Fruit fly (Drosophila melanogaster) whole organism, adult: ENCODE results near the gene Gr98c.

Experiments used
- CG11617 ChIP-seq: fragments of 200-800 bp; sonication (Bioruptor generic); optimal IDR thresholded peaks from 2 replicates; lab custom pipeline; 2017; ENCODE audit warnings: mild to moderate bottlenecking, missing biosample characterization, missing genetic modification reagents, missing genetic modification characterization
- CG12768 ChIP-seq: fragments of 200-800 bp; sonication (Bioruptor generic); optimal IDR thresholded peaks from 2 replicates; lab custom pipeline; 2017; ENCODE audit warnings: missing biosample characterization, missing genetic modification characterization, mild to moderate bottlenecking, moderate library complexity, missing genetic modification reagents
- CG14711 ChIP-seq: fragments of 200-800 bp; sonication (Bioruptor generic); optimal IDR thresholded peaks from 2 replicates; lab custom pipeline; 2018; ENCODE audit warnings: missing biosample characterization, mild to moderate bottlenecking, missing genetic modification characterization, moderate library complexity
- CG1620 ChIP-seq: fragments of 200-800 bp; sonication (Bioruptor generic); optimal IDR thresholded peaks from 2 replicates; lab custom pipeline; 2016; ENCODE audit warnings: missing biosample characterization, missing genetic modification characterization
- CG33017 ChIP-seq: fragments of 200-800 bp; sonication (Bioruptor generic); optimal IDR thresholded peaks from 2 replicates; lab custom pipeline; 2018; ENCODE audit warnings: missing biosample characterization, mild to moderate bottlenecking, missing genetic modification characterization, moderate library complexity
- CG7045 ChIP-seq: fragments of 200-800 bp; sonication (Bioruptor generic); optimal IDR thresholded peaks from 2 replicates; lab custom pipeline; 2017; ENCODE audit warnings: missing biosample characterization, mild to moderate bottlenecking, missing genetic modification characterization
- CG7101 ChIP-seq: fragments of 200-800 bp; sonication (Bioruptor generic); optimal IDR thresholded peaks from 2 replicates; lab custom pipeline; 2018; ENCODE audit warnings: missing biosample characterization, mild to moderate bottlenecking, missing genetic modification characterization, moderate library complexity
- Crg-1 ChIP-seq: fragments of 200-800 bp; sonication (Bioruptor generic); optimal IDR thresholded peaks from 2 replicates; lab custom pipeline; 2016; ENCODE audit warnings: missing biosample characterization, missing genetic modification characterization
- Hr96 ChIP-seq: fragments of 200-800 bp; sonication (Bioruptor generic); optimal IDR thresholded peaks from 2 replicates; lab custom pipeline; 2016; ENCODE audit warnings: missing biosample characterization, missing genetic modification characterization
- Mnt ChIP-seq: fragments of 200-800 bp; sonication (Bioruptor generic); optimal IDR thresholded peaks from 2 replicates; lab custom pipeline; 2016; ENCODE audit warnings: missing biosample characterization, mild to moderate bottlenecking, missing genetic modification characterization
- cic ChIP-seq: fragments of 200-800 bp; sonication (Bioruptor generic); optimal IDR thresholded peaks from 2 replicates; lab custom pipeline; 2017; ENCODE audit warnings: missing biosample characterization, mild to moderate bottlenecking, missing genetic modification characterization, moderate library complexity
- cnc ChIP-seq, 2 experiments: fragments of >200 bp; optimal IDR thresholded peaks; 2 replicates each; lab custom pipeline; 2017
- kay ChIP-seq: fragments of 200-800 bp; sonication (Bioruptor generic); peaks from one replicate; lab custom pipeline; 2016; ENCODE audit warnings: missing biosample characterization, missing genetic modification characterization, borderline replicate concordance
- ovo ChIP-seq: fragments of 200-800 bp; sonication (Bioruptor generic); optimal IDR thresholded peaks from 2 replicates; lab custom pipeline; 2016; ENCODE audit warnings: missing biosample characterization, missing genetic modification characterization

dm6 chr3R:27533225-27533624 is 11.0 kb upstream of the Gr98c start:
- TF ChIP-seq CG1620 = no peak
- no peak for TF ChIP-seq cnc (optimal IDR thresholded peaks at IDR 0.05; lab: Kevin White, UChicago)
- TF ChIP-seq kay (GFP tag; lab: Kevin White, UChicago) = no peak
- TF ChIP-seq Crg-1 = no peak
- no peak for TF ChIP-seq cic
- TF ChIP-seq CG7045 (GFP tag; lab: Kevin White, UChicago) = no peak
- no peak for TF ChIP-seq Hr96 (GFP tag; lab: Kevin White, UChicago)
- TF ChIP-seq Mnt = no peak
- TF ChIP-seq ovo = no peak
- no peak for TF ChIP-seq CG12768 (GFP tag; lab: Kevin White, UChicago)
- TF ChIP-seq CG33017 (tag; lab: Kevin White, UChicago) = no peak
- no peak for TF ChIP-seq CG14711
- no peak for TF ChIP-seq CG7101 (tag; lab: Kevin White, UChicago)
- no peak for TF ChIP-seq CG11617 (GFP tag; lab: Kevin White, UChicago)
